Worm (Caenorhabditis elegans): ENCODE measurements around the gene srw-141.
"Not testable (repeated sequence)": the region's sequence is repeated elsewhere in the genome, so short reads cannot be mapped to it uniquely, and the experiment has no call there.

The srw-141 gene

ce11 chrV:2960894-2961293 lies 22.5 kb upstream of the srw-141 start, which contains the start of gene srw-144:
Gene srw-144, minus strand, starts transcription at chrV:2960994.
- TF ChIP-seq ceh-30 (tag; optimal IDR thresholded peaks at IDR 0.05) = no peak

- TF ChIP-seq syd-9 (tag; optimal IDR thresholded peaks at IDR 0.05) (no peak), ref-2 (tag; optimal IDR thresholded peaks at IDR 0.05) (no peak), ceh-30 (tag; optimal IDR thresholded peaks at IDR 0.05) (no peak), fax-1 (tag; optimal IDR thresholded peaks at IDR 0.05) (no peak), fkh-10 (GFP tag; optimal IDR thresholded peaks at IDR 0.05) (no peak), unc-3 (GFP tag; conservative IDR thresholded peaks at IDR 0.05) (no peak), unc-3 (tag; optimal IDR thresholded peaks at IDR 0.05) (no peak), T23F11.4 (GFP tag; optimal IDR thresholded peaks at IDR 0.05) (no peak), odd-2 (tag; optimal IDR thresholded peaks at IDR 0.05) (no peak), unc-42 (tag; optimal IDR thresholded peaks at IDR 0.05) (no peak), sox-2 (GFP tag; IDR thresholded peaks at IDR 0.05) (no peak), pax-1 (tag; optimal IDR thresholded peaks at IDR 0.05) (no peak), che-1 (tag; optimal IDR thresholded peaks at IDR 0.05) (no peak), eyg-1 (tag; optimal IDR thresholded peaks at IDR 0.05) (no peak), ztf-16 (tag; optimal IDR thresholded peaks at IDR 0.05) (no peak), elt-4 (tag; optimal IDR thresholded peaks at IDR 0.05) (no peak), ceh-18 (tag; optimal IDR thresholded peaks at IDR 0.05) (no peak), ceh-6 (GFP tag; optimal IDR thresholded peaks at IDR 0.05) (no peak), mec-3 (tag; optimal IDR thresholded peaks at IDR 0.05; ENCODE audit: borderline replicate concordance) (no peak), C38D4.7 (GFP tag; optimal IDR thresholded peaks at IDR 0.05) (no peak), K09A11.1 (tag; optimal IDR thresholded peaks at IDR 0.05; ENCODE audit: insufficient read depth) (no peak)
These were observed 19.8 kb upstream of the srw-141 start, which contains the start of gene srw-142 for ce11 chrV:2958202-2958601. Gene srw-142, minus strand, starts transcription at chrV:2958302.

- not testable (repeated sequence) for TF ChIP-seq hlh-15, gmeb-2, fkh-6 (tag; optimal IDR thresholded peaks at IDR 0.05)
These were observed 16.9 kb upstream of the srw-141 start, which contains the start of gene srh-248 for ce11 chrV:2955342-2955741. Gene srh-248, minus strand, starts transcription at chrV:2955442.

- TF ChIP-seq elt-2, unc-86, ceh-48 (tag; optimal IDR thresholded peaks at IDR 0.05): not testable (repeated sequence)
These were observed 13.7 kb upstream of the srw-141 start, which contains the start of gene srw-122 for ce11 chrV:2952102-2952501. Gene srw-122, minus strand, starts transcription at chrV:2952202.

- TF ChIP-seq ceh-45 (GFP tag; IDR thresholded peaks at IDR 0.05) (no peak), K09A11.1 (tag; optimal IDR thresholded peaks at IDR 0.05; ENCODE audit: insufficient read depth) (no peak), ceh-48 (tag; optimal IDR thresholded peaks at IDR 0.05) (no peak), F13H6.1 (tag; optimal IDR thresholded peaks at IDR 0.05) (no peak), tbx-2 (tag; optimal IDR thresholded peaks at IDR 0.05) (no peak), fkh-10 (GFP tag; optimal IDR thresholded peaks at IDR 0.05) (no peak), mec-3 (tag; optimal IDR thresholded peaks at IDR 0.05; ENCODE audit: borderline replicate concordance) (no peak), lin-11 (tag; optimal IDR thresholded peaks at IDR 0.05) (no peak), rnt-1 (tag; optimal IDR thresholded peaks at IDR 0.05) (no peak), ceh-2 (tag; optimal IDR thresholded peaks at IDR 0.05) (no peak), nfya-1 (tag; optimal IDR thresholded peaks at IDR 0.05) (no peak), gmeb-2 (tag; optimal IDR thresholded peaks at IDR 0.05) (no peak), ceh-9 (tag; optimal IDR thresholded peaks at IDR 0.05) (no peak), Y22D7AL.16 (tag; optimal IDR thresholded peaks at IDR 0.05) (no peak)
These were observed 7.2 kb upstream of the srw-141 start, which contains the start of gene srh-87 for ce11 chrV:2945602-2946001. Gene srh-87, minus strand, starts transcription at chrV:2945702.

All from whole organism, late embryonic.